Worm (Caenorhabditis elegans) whole organism, late embryonic: ENCODE data around the gene mpz-1.

ENCODE experiments used
- ceh-2 ChIP-seq: sonication (generic microtip); optimal IDR thresholded peaks from 2 replicates; lab custom pipeline; 2016; ENCODE audit warnings: missing genotype, missing genetic modification characterization, missing compliant biosample characterization
- ttx-3 ChIP-seq: sonication (generic microtip); optimal IDR thresholded peaks from 2 replicates; lab custom pipeline; 2016; ENCODE audit warnings: missing genetic modification reagents, missing genetic modification characterization, missing compliant biosample characterization
- unc-86 ChIP-seq: sonication (generic microtip); optimal IDR thresholded peaks from 2 replicates; lab custom pipeline; 2016; ENCODE audit warnings: missing genetic modification characterization, missing compliant biosample characterization

DNA sequence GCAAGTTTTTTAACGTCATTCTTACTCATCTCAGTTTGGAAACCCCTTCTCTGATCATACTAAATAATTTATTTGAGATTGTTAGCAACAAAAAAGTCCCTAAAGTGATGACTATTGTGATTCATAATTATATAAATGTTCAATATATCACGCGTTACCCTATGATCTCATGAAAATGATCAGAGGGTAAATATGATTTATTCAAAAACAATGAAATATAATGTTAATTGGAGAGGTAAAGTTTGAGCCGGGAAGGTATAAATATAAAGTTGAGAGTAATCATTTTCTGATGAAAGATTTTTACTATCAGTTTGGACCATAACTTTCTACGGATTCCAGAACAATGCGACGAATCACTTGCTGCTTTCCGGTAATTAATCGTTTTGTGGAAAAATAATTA is 40.9 kb downstream of the mpz-1 start, which contains the start of gene C52A11.3:
- TF ChIP-seq ceh-2 (tag; lab: Kevin White, UChicago) (no peak), ttx-3 (tag; lab: Kevin White, UChicago) (no peak), unc-86 (no peak)
